Worm (Caenorhabditis elegans) whole organism, L1 larva: Measurements from ENCODE around the gene R07E5.15.

Source experiments
- C04F5.9 ChIP-seq: sonication (generic microtip); optimal IDR thresholded peaks from 2 replicates; lab custom pipeline; 2016; ENCODE audit warnings: missing genetic modification characterization, missing compliant biosample characterization
- C16A3.4 ChIP-seq: fragments of 150-350 bp; optimal IDR thresholded peaks from 2 replicates; lab custom pipeline; 2014; ENCODE audit warnings: missing biosample characterization, missing genetic modification characterization
- C34B4.2 ChIP-seq: sonication (generic microtip); optimal IDR thresholded peaks from 2 replicates; lab custom pipeline; 2017; ENCODE audit warnings: mild to moderate bottlenecking, missing genetic modification characterization, missing compliant biosample characterization
- aha-1 ChIP-seq: fragments of 150-350 bp; optimal IDR thresholded peaks from 2 replicates; lab custom pipeline; 2014; ENCODE audit warnings: missing biosample characterization, missing genetic modification characterization
- ceh-63 ChIP-seq: fragments of 200-800 bp; sonication (Bioruptor generic); optimal IDR thresholded peaks from 2 replicates; lab custom pipeline; 2018; ENCODE audit warnings: mild to moderate bottlenecking, missing genetic modification characterization, missing compliant biosample characterization
- ceh-90 ChIP-seq: sonication (generic microtip); optimal IDR thresholded peaks from 2 replicates; lab custom pipeline; 2016; ENCODE audit warnings: missing genetic modification characterization, missing compliant biosample characterization
- ces-1 ChIP-seq: fragments of 150-350 bp; optimal IDR thresholded peaks from 2 replicates; lab custom pipeline; 2014; ENCODE audit warnings: missing biosample characterization, missing genetic modification reagents, missing genetic modification characterization
- efl-1 ChIP-seq, 4 experiments: fragments of 150-350 bp; optimal IDR thresholded peaks in 3 of 4; peaks in 1 of 4; 1 replicate in 1 of 4; 2 replicates in 3 of 4; lab custom pipeline; 2014; ENCODE audit warnings: missing biosample characterization in 2 of 4, missing genetic modification characterization in 2 of 4, missing genetic modification reagents in 2 of 4
- egl-13 ChIP-seq: sonication (generic microtip); optimal IDR thresholded peaks from 2 replicates; lab custom pipeline; 2016; ENCODE audit warnings: missing genotype, missing genetic modification reagents, missing genetic modification characterization, missing compliant biosample characterization
- elt-2 ChIP-seq: sonication (generic microtip); optimal IDR thresholded peaks from 2 replicates; lab custom pipeline; 2016; ENCODE audit warnings: missing genetic modification characterization, mild to moderate bottlenecking, inconsistent platforms, missing compliant biosample characterization, missing genetic modification reagents
- fkh-10 ChIP-seq: sonication (generic microtip); optimal IDR thresholded peaks from 2 replicates; lab custom pipeline; 2017; ENCODE audit warnings: missing biosample characterization, missing genetic modification reagents, missing genetic modification characterization
- fkh-4 ChIP-seq: sonication (generic microtip); optimal IDR thresholded peaks from 2 replicates; lab custom pipeline; 2016; ENCODE audit warnings: missing compliant biosample characterization, missing genetic modification characterization, borderline replicate concordance
- fkh-8 ChIP-seq: sonication (generic microtip); optimal IDR thresholded peaks from 2 replicates; lab custom pipeline; 2016; ENCODE audit warnings: mild to moderate bottlenecking, missing genetic modification characterization, missing compliant biosample characterization
- lin-13 ChIP-seq: fragments of 150-350 bp; optimal IDR thresholded peaks from 2 replicates; lab custom pipeline; 2014; ENCODE audit warnings: missing biosample characterization, missing genetic modification reagents, missing genetic modification characterization
- lin-14 ChIP-seq: fragments of 200-800 bp; sonication (Bioruptor generic); optimal IDR thresholded peaks from 2 replicates; lab custom pipeline; 2018; ENCODE audit warnings: mild to moderate bottlenecking, missing genetic modification characterization, moderate library complexity, missing compliant biosample characterization
- lin-35 ChIP-seq, 2 experiments: fragments of 150-350 bp; optimal IDR thresholded peaks; 2 replicates each; lab custom pipeline; 2014; ENCODE audit warnings: missing biosample characterization in 2 of 2, missing genetic modification characterization in 2 of 2, missing genetic modification reagents in 2 of 2
- lsy-2 ChIP-seq, 2 experiments: fragments of 150-350 bp; optimal IDR thresholded peaks; 2 replicates each; lab custom pipeline; 2014; ENCODE audit warnings: missing biosample characterization in 2 of 2, missing genetic modification characterization in 2 of 2
- mab-9 ChIP-seq: fragments of 200-800 bp; sonication (Bioruptor generic); IDR thresholded peaks from 2 replicates; pipeline ENCODE4 v1.3.6; 2022; ENCODE audit warnings: missing genetic modification reagents, missing genetic modification characterization, missing compliant biosample characterization
- mdl-1 ChIP-seq, 2 experiments: fragments of 150-350 bp; optimal IDR thresholded peaks; 2 replicates each; lab custom pipeline; 2014 to 2017; ENCODE audit warnings: missing biosample characterization in 2 of 2, missing genetic modification characterization in 2 of 2, inconsistent platforms in 1 of 2
- mep-1 ChIP-seq: fragments of 150-350 bp; optimal IDR thresholded peaks from 2 replicates; lab custom pipeline; 2014; ENCODE audit warnings: missing biosample characterization, missing genetic modification characterization
- nhr-47 ChIP-seq: sonication (generic microtip); optimal IDR thresholded peaks from 2 replicates; lab custom pipeline; 2016; ENCODE audit warnings: mild to moderate bottlenecking, missing genetic modification characterization, moderate library complexity, missing compliant biosample characterization
- nhr-71 ChIP-seq: sonication (generic microtip); optimal IDR thresholded peaks from 2 replicates; lab custom pipeline; 2016; ENCODE audit warnings: mild to moderate bottlenecking, missing genetic modification characterization, moderate library complexity, missing compliant biosample characterization
- pax-3 ChIP-seq: fragments of 200-800 bp; sonication (Bioruptor generic); optimal IDR thresholded peaks from 2 replicates; lab custom pipeline; 2018; ENCODE audit warnings: mild to moderate bottlenecking, missing genetic modification characterization, moderate library complexity, missing compliant biosample characterization
- rnt-1 ChIP-seq: sonication (generic microtip); optimal IDR thresholded peaks from 2 replicates; lab custom pipeline; 2016; ENCODE audit warnings: mild to moderate bottlenecking, missing genetic modification characterization, moderate library complexity, missing compliant biosample characterization
- skn-1 ChIP-seq: fragments of 150-350 bp; optimal IDR thresholded peaks from 2 replicates; lab custom pipeline; 2014; ENCODE audit warnings: missing biosample characterization, missing genetic modification characterization
- sup-37 ChIP-seq: fragments of 200-800 bp; sonication (Bioruptor generic); optimal IDR thresholded peaks from 2 replicates; lab custom pipeline; 2018; ENCODE audit warnings: mild to moderate bottlenecking, missing genetic modification characterization, missing compliant biosample characterization
- tlp-1 ChIP-seq: fragments of 150-350 bp; optimal IDR thresholded peaks from 2 replicates; lab custom pipeline; 2014; ENCODE audit warnings: missing biosample characterization, missing genetic modification characterization
- unc-130 ChIP-seq: fragments of 150-350 bp; optimal IDR thresholded peaks from 2 replicates; lab custom pipeline; 2017; ENCODE audit warnings: missing biosample characterization, missing genetic modification characterization, inconsistent platforms
- unc-86 ChIP-seq: sonication (generic microtip); optimal IDR thresholded peaks from 2 replicates; lab custom pipeline; 2016; ENCODE audit warnings: missing genetic modification characterization, missing compliant biosample characterization
- vab-15 ChIP-seq: sonication (generic microtip); optimal IDR thresholded peaks from 2 replicates; lab custom pipeline; 2017; ENCODE audit warnings: missing genotype, mild to moderate bottlenecking, missing genetic modification characterization, missing compliant biosample characterization
- zag-1 ChIP-seq: fragments of 150-350 bp; optimal IDR thresholded peaks from 2 replicates; lab custom pipeline; 2014; ENCODE audit warnings: missing biosample characterization, missing genetic modification characterization
- zip-4 ChIP-seq: fragments of 200-800 bp; sonication (Bioruptor generic); optimal IDR thresholded peaks from 2 replicates; lab custom pipeline; 2018; ENCODE audit warnings: mild to moderate bottlenecking, missing genetic modification characterization, moderate library complexity, missing compliant biosample characterization

R07E5.15 gene

ce11 chrIII:4401142-4401541, at the start of gene R07E5.15:
Gene R07E5.15, plus strand, starts transcription at chrIII:4401442.
- TF ChIP-seq C04F5.9 = no peak
- TF ChIP-seq ces-1 (GFP tag; lab: Kevin White, UChicago) = no peak
- TF ChIP-seq pax-3 (tag; lab: Kevin White, UChicago) = no peak
- TF ChIP-seq vab-15 (tag; lab: Kevin White, UChicago) = no peak
- TF ChIP-seq fkh-4 (tag; lab: Kevin White, UChicago) = no peak
- no peak for TF ChIP-seq fkh-8 (tag; lab: Kevin White, UChicago)
- TF ChIP-seq C34B4.2 (tag; lab: Kevin White, UChicago) = no peak
- no peak for TF ChIP-seq lin-13 (GFP tag; lab: Kevin White, UChicago)

- no peak for TF ChIP-seq mep-1
- no peak for TF ChIP-seq efl-1 (optimal IDR thresholded peaks at IDR 0.05; lab: Kevin White, UChicago)
- peak in 1 of 2 experiments; percentile 55 for TF ChIP-seq efl-1 (GFP tag; optimal IDR thresholded peaks at IDR 0.05 in 1 of 2; lab: Kevin White, UChicago)
Measured at ce11 chrIII:4356384-4356783, 44.9 kb upstream of the R07E5.15 start, which contains the start of gene mnp-1. Gene mnp-1, plus strand, starts transcription at chrIII:4356594.

ce11 chrIII:4357438-4357837, 43.8 kb upstream of the R07E5.15 start:
- peak; percentile 27 for TF ChIP-seq elt-2 (tag; lab: Kevin White, UChicago)
- TF ChIP-seq zag-1 (tag; lab: Kevin White, UChicago) = no peak

DNA sequence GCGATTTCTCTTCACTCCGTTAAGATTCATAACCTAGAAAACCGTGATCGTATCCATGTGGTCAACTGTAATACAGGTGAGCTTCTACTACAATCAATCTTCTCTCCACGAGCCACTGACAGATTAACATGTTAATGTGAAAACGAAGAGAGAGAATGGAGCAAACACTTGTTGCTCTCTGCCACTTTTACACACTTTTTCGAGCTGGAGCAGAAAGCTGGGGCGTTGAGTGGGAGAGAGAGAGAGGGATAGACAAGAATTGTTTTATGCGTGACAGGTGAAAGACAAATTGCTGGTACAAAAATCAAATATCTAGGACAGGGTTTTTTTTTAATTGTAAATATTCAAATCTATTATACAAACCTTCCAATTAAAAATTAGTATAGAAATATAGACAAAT, 42.9 kb upstream of the R07E5.15 start:
- TF ChIP-seq nhr-71 = peak; percentile 49
- peak in 1 of 2 experiments; percentile 7 for TF ChIP-seq mdl-1 (tag; optimal IDR thresholded peaks at IDR 0.05; lab: Kevin White, UChicago)
- TF ChIP-seq lsy-2 (tag; optimal IDR thresholded peaks at IDR 0.05; lab: Kevin White, UChicago) = peak in 1 of 2 experiments; percentile 4
- no peak for TF ChIP-seq lin-35 (GFP tag; optimal IDR thresholded peaks at IDR 0.05; lab: Kevin White, UChicago)
- TF ChIP-seq egl-13 (tag; lab: Kevin White, UChicago) = no peak
- no peak for TF ChIP-seq ceh-63 (GFP tag; lab: Kevin White, UChicago)
- TF ChIP-seq nhr-47 (tag; lab: Kevin White, UChicago) = no peak
- TF ChIP-seq unc-130 (tag; lab: Kevin White, UChicago) = peak; percentile 34
- TF ChIP-seq C16A3.4 (tag; lab: Kevin White, UChicago) = no peak
- peak; percentile 64 for TF ChIP-seq rnt-1
- no peak for TF ChIP-seq sup-37 (GFP tag; lab: Kevin White, UChicago)
- no peak for TF ChIP-seq tlp-1 (tag; lab: Kevin White, UChicago)
- no peak for TF ChIP-seq ceh-90 (tag; lab: Kevin White, UChicago)
- TF ChIP-seq aha-1 (tag; lab: Kevin White, UChicago) = no peak
- no peak for TF ChIP-seq mep-1
- TF ChIP-seq unc-86 = no peak
- no peak for TF ChIP-seq ces-1 (GFP tag; lab: Kevin White, UChicago)
- TF ChIP-seq, all 84 proteins: peak for 5

DNA sequence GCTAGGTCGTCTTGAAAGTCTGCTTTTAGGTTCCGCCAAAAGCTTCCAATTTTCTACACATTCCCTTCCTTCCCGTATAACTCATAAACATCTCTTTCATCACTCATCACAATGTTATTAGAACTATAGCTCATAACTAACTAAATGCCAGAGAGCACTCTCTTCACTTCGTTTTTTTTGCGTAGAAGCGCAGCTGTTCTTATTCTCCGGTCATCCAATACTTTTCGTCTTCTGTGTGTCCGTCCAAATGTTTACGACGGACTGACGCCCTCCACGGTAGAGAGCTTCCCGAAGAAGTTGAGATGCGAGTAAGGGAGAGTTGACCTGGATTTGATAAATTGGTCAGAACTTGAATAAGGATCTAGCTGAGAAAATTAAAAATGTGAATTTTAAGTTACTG, 42.0 kb upstream of the R07E5.15 start:
- TF ChIP-seq efl-1 (optimal IDR thresholded peaks at IDR 0.05; lab: Kevin White, UChicago) (no peak), efl-1 (GFP tag; optimal IDR thresholded peaks at IDR 0.05 in 1 of 2; lab: Kevin White, UChicago) (peak in 1 of 2 experiments; percentile 44), rnt-1 (peak; percentile 40), fkh-10 (GFP tag; lab: Kevin White, UChicago) (no peak), zip-4 (no peak), lin-14 (GFP tag; lab: Kevin White, UChicago) (peak; percentile 19)

ce11 chrIII:4359900-4360299, 41.3 kb upstream of the R07E5.15 start:
- TF ChIP-seq zag-1 (tag; lab: Kevin White, UChicago) = no peak
- TF ChIP-seq mab-9 (GFP tag; lab: Robert Waterston, UW) = no peak
- no peak for TF ChIP-seq skn-1 (tag; lab: Kevin White, UChicago)
